Worm (Caenorhabditis elegans) whole organism, late embryonic: ENCODE data around the gene htrl-1.

Experiments used
- C08G9.2 ChIP-seq: sonication (generic microtip); optimal IDR thresholded peaks from 2 replicates; lab custom pipeline; 2016; ENCODE audit warnings: mild to moderate bottlenecking, missing genetic modification characterization, moderate library complexity, missing compliant biosample characterization
- C38D4.7 ChIP-seq: fragments of 200-800 bp; sonication (Bioruptor generic); optimal IDR thresholded peaks from 2 replicates; lab custom pipeline; 2018; ENCODE audit warnings: mild to moderate bottlenecking, missing genetic modification characterization, moderate library complexity, missing compliant biosample characterization
- F13H6.1 ChIP-seq: sonication (generic microtip); optimal IDR thresholded peaks from 2 replicates; lab custom pipeline; 2016; ENCODE audit warnings: missing genetic modification characterization, missing compliant biosample characterization
- K02D7.2 ChIP-seq: sonication (generic microtip); optimal IDR thresholded peaks from 2 replicates; lab custom pipeline; 2017; ENCODE audit warnings: mild to moderate bottlenecking, missing genetic modification characterization, missing compliant biosample characterization
- T23F11.4 ChIP-seq: fragments of 200-800 bp; sonication (Bioruptor generic); optimal IDR thresholded peaks from 2 replicates; lab custom pipeline; 2018; ENCODE audit warnings: mild to moderate bottlenecking, missing genetic modification characterization, missing compliant biosample characterization
- Y22D7AL.16 ChIP-seq: sonication (generic microtip); optimal IDR thresholded peaks from 2 replicates; lab custom pipeline; 2016; ENCODE audit warnings: missing genetic modification characterization, missing compliant biosample characterization
- ceh-18 ChIP-seq: sonication (generic microtip); optimal IDR thresholded peaks from 2 replicates; lab custom pipeline; 2016; ENCODE audit warnings: missing genetic modification characterization, missing compliant biosample characterization
- ceh-19 ChIP-seq: fragments of 200-800 bp; sonication (Bioruptor generic); optimal IDR thresholded peaks from 2 replicates; lab custom pipeline; 2018; ENCODE audit warnings: mild to moderate bottlenecking, missing genetic modification characterization, missing compliant biosample characterization
- ceh-2 ChIP-seq: sonication (generic microtip); optimal IDR thresholded peaks from 2 replicates; lab custom pipeline; 2016; ENCODE audit warnings: missing genotype, missing genetic modification characterization, missing compliant biosample characterization
- ceh-31 ChIP-seq: sonication (generic microtip); optimal IDR thresholded peaks from 2 replicates; lab custom pipeline; 2016; ENCODE audit warnings: missing genetic modification characterization, missing compliant biosample characterization
- ceh-45 ChIP-seq: fragments of 200-800 bp; sonication (Bioruptor generic); IDR thresholded peaks from 2 replicates; pipeline ENCODE4 v1.3.6; 2022; ENCODE audit warnings: missing genetic modification reagents, missing genetic modification characterization, missing compliant biosample characterization
- ceh-48 ChIP-seq: sonication (generic microtip); optimal IDR thresholded peaks from 2 replicates; lab custom pipeline; 2016; ENCODE audit warnings: missing genetic modification characterization, inconsistent platforms, missing compliant biosample characterization
- dmd-4 ChIP-seq: sonication (generic microtip); optimal IDR thresholded peaks from 2 replicates; lab custom pipeline; 2016; ENCODE audit warnings: borderline replicate concordance, missing genetic modification characterization, missing compliant biosample characterization
- elt-2 ChIP-seq: sonication (generic microtip); optimal IDR thresholded peaks from 2 replicates; lab custom pipeline; 2016; ENCODE audit warnings: missing genetic modification reagents, missing genetic modification characterization, missing compliant biosample characterization
- elt-4 ChIP-seq: sonication (generic microtip); optimal IDR thresholded peaks from 2 replicates; lab custom pipeline; 2016; ENCODE audit warnings: missing genetic modification characterization, missing compliant biosample characterization
- ets-4 ChIP-seq: sonication (generic microtip); optimal IDR thresholded peaks from 2 replicates; lab custom pipeline; 2016; ENCODE audit warnings: missing genetic modification characterization, missing compliant biosample characterization
- eyg-1 ChIP-seq: sonication (generic microtip); optimal IDR thresholded peaks from 2 replicates; lab custom pipeline; 2016; ENCODE audit warnings: missing genotype, missing genetic modification characterization, missing compliant biosample characterization
- fkh-6 ChIP-seq: sonication (generic microtip); optimal IDR thresholded peaks from 2 replicates; lab custom pipeline; 2016; ENCODE audit warnings: missing genetic modification characterization, missing compliant biosample characterization
- gmeb-2 ChIP-seq: sonication (generic microtip); optimal IDR thresholded peaks from 2 replicates; lab custom pipeline; 2016; ENCODE audit warnings: missing genetic modification characterization, inconsistent platforms, missing compliant biosample characterization
- hlh-13 ChIP-seq: fragments of 200-800 bp; sonication (Bioruptor generic); optimal IDR thresholded peaks from 2 replicates; lab custom pipeline; 2018; ENCODE audit warnings: mild to moderate bottlenecking, missing genetic modification characterization, missing compliant biosample characterization
- hlh-30 ChIP-seq: sonication (generic microtip); optimal IDR thresholded peaks from 2 replicates; lab custom pipeline; 2017; ENCODE audit warnings: antibody characterized with exemption, missing genetic modification characterization, missing compliant biosample characterization; ENCODE audit not compliant: insufficient read depth
- hlh-8 ChIP-seq: sonication (generic microtip); optimal IDR thresholded peaks from 2 replicates; lab custom pipeline; 2016; ENCODE audit warnings: missing genotype, missing genetic modification characterization, missing compliant biosample characterization
- nhr-11 ChIP-seq: fragments of 150-350 bp; optimal IDR thresholded peaks from 2 replicates; lab custom pipeline; 2014; ENCODE audit warnings: missing biosample characterization, missing genetic modification characterization
- npax-4 ChIP-seq: sonication (generic microtip); optimal IDR thresholded peaks from 2 replicates; lab custom pipeline; 2016; ENCODE audit warnings: missing genetic modification characterization, missing compliant biosample characterization
- pag-3 ChIP-seq: sonication (generic microtip); optimal IDR thresholded peaks from 2 replicates; lab custom pipeline; 2016; ENCODE audit warnings: missing compliant biosample characterization, missing genetic modification characterization, borderline replicate concordance
- pat-9 ChIP-seq: fragments of 200-800 bp; sonication (Bioruptor generic); optimal IDR thresholded peaks from 2 replicates; lab custom pipeline; 2018; ENCODE audit warnings: mild to moderate bottlenecking, missing genetic modification characterization, moderate library complexity, missing compliant biosample characterization
- pax-1 ChIP-seq: fragments of 150-350 bp; optimal IDR thresholded peaks from 2 replicates; lab custom pipeline; 2014; ENCODE audit warnings: missing biosample characterization, missing genetic modification characterization
- pha-4 ChIP-seq: fragments of 150-350 bp; optimal IDR thresholded peaks from 2 replicates; lab custom pipeline; 2018; ENCODE audit warnings: missing biosample characterization, missing genetic modification reagents, missing genetic modification characterization
- pqm-1 ChIP-seq: sonication (generic microtip); optimal IDR thresholded peaks from 2 replicates; lab custom pipeline; 2016; ENCODE audit warnings: missing genetic modification characterization, missing compliant biosample characterization
- pros-1 ChIP-seq: fragments of 150-350 bp; optimal IDR thresholded peaks from 2 replicates; lab custom pipeline; 2014; ENCODE audit warnings: missing biosample characterization, missing genetic modification reagents, missing genetic modification characterization
- ref-2 ChIP-seq: sonication (generic microtip); optimal IDR thresholded peaks from 2 replicates; lab custom pipeline; 2016; ENCODE audit warnings: missing genetic modification characterization, missing compliant biosample characterization
- rnt-1 ChIP-seq: sonication (generic microtip); optimal IDR thresholded peaks from 2 replicates; lab custom pipeline; 2016; ENCODE audit warnings: missing genetic modification characterization, missing compliant biosample characterization
- sdc-2 ChIP-seq: sonication (generic microtip); optimal IDR thresholded peaks from 2 replicates; lab custom pipeline; 2016; ENCODE audit warnings: missing genotype, missing genetic modification characterization, missing compliant biosample characterization
- sox-2 ChIP-seq: fragments of 200-800 bp; sonication (Bioruptor generic); IDR thresholded peaks from 2 replicates; pipeline ENCODE4 v1.3.6; 2022; ENCODE audit warnings: missing genetic modification reagents, missing genetic modification characterization, missing compliant biosample characterization
- tbx-2 ChIP-seq: sonication (generic microtip); optimal IDR thresholded peaks from 2 replicates; lab custom pipeline; 2016; ENCODE audit warnings: missing genetic modification characterization, missing compliant biosample characterization
- tbx-7 ChIP-seq: sonication (generic microtip); optimal IDR thresholded peaks from 2 replicates; lab custom pipeline; 2016; ENCODE audit warnings: missing genotype, missing genetic modification characterization, missing compliant biosample characterization
- unc-3 ChIP-seq, 2 experiments: fragments of 200-800 bp in 1 of 2; sonication (Bioruptor generic) in 1 of 2; sonication (generic microtip) in 1 of 2; conservative IDR thresholded peaks in 1 of 2; optimal IDR thresholded peaks in 1 of 2; 2 replicates each; pipeline versions ENCODE4 v1.3.6 to Lab custom; 2016 to 2022; ENCODE audit warnings: missing compliant biosample characterization in 2 of 2, missing genetic modification characterization in 2 of 2, missing genetic modification reagents in 1 of 2
- unc-42 ChIP-seq: sonication (generic microtip); optimal IDR thresholded peaks from 2 replicates; lab custom pipeline; 2016; ENCODE audit warnings: missing genotype, missing genetic modification characterization, missing compliant biosample characterization
- unc-55 ChIP-seq: sonication (generic microtip); optimal IDR thresholded peaks from 2 replicates; lab custom pipeline; 2017; ENCODE audit warnings: missing biosample characterization, missing genetic modification reagents, missing genetic modification characterization
- zip-5 ChIP-seq: sonication (generic microtip); optimal IDR thresholded peaks from 2 replicates; lab custom pipeline; 2016; ENCODE audit warnings: missing genetic modification characterization, missing compliant biosample characterization
- ztf-16 ChIP-seq: sonication (generic microtip); optimal IDR thresholded peaks from 2 replicates; lab custom pipeline; 2017; ENCODE audit warnings: missing genetic modification characterization, missing compliant biosample characterization

htrl-1 gene

ce11 chrV:11531831-11532534 is 35.8 kb upstream of the htrl-1 start:
- no peak for TF ChIP-seq elt-4 (tag; lab: Kevin White, UChicago)
- TF ChIP-seq gmeb-2, result no peak
- no peak for TF ChIP-seq ceh-48
- TF ChIP-seq ceh-2 (tag; lab: Kevin White, UChicago), result no peak
- TF ChIP-seq ceh-31 (tag; lab: Kevin White, UChicago), result peak; percentile 44
- TF ChIP-seq pax-1 (tag; lab: Kevin White, UChicago), result no peak
- TF ChIP-seq hlh-30 (tag; lab: Kevin White, UChicago), result peak; percentile 32
- TF ChIP-seq tbx-7 (tag; lab: Kevin White, UChicago), result no peak
- TF ChIP-seq unc-55, result peak; percentile 29
- no peak for TF ChIP-seq eyg-1 (tag; lab: Kevin White, UChicago)
- peak; percentile 30 for TF ChIP-seq sdc-2
- no peak for TF ChIP-seq Y22D7AL.16 (tag; lab: Kevin White, UChicago)
- peak; percentile 55 for TF ChIP-seq tbx-2 (tag; lab: Kevin White, UChicago)
- no peak for TF ChIP-seq sox-2 (GFP tag; lab: Robert Waterston, UW)
- TF ChIP-seq ceh-18 (tag; lab: Kevin White, UChicago), result peak; percentile 96
- TF ChIP-seq unc-42 (tag; lab: Kevin White, UChicago), result no peak
- TF ChIP-seq rnt-1, result peak; percentile 55
- no peak for TF ChIP-seq K02D7.2 (tag; lab: Kevin White, UChicago)
- peak; percentile 33 for TF ChIP-seq ets-4 (tag; lab: Kevin White, UChicago)
- TF ChIP-seq zip-5 (tag; lab: Kevin White, UChicago), result no peak
- TF ChIP-seq C08G9.2 (tag; lab: Kevin White, UChicago), result peak; percentile 22
- TF ChIP-seq ztf-16 (tag; lab: Kevin White, UChicago), result peak; percentile 30
- no peak for TF ChIP-seq elt-2 (tag; lab: Kevin White, UChicago)
- TF ChIP-seq T23F11.4 (GFP tag; lab: Kevin White, UChicago), result peak; percentile 18
- TF ChIP-seq pha-4, result no peak
- TF ChIP-seq ceh-45 (GFP tag; lab: Robert Waterston, UW), result no peak
- TF ChIP-seq pqm-1, result peak; percentile 4
- TF ChIP-seq F13H6.1 (tag; lab: Kevin White, UChicago), result peak; percentile 6
- no peak for TF ChIP-seq unc-3 (GFP tag; conservative IDR thresholded peaks at IDR 0.05; lab: Robert Waterston, UW)
- no peak for TF ChIP-seq unc-3 (tag; optimal IDR thresholded peaks at IDR 0.05; lab: Kevin White, UChicago)
- TF ChIP-seq ceh-19 (GFP tag; lab: Kevin White, UChicago), result no peak
- TF ChIP-seq C38D4.7 (GFP tag; lab: Kevin White, UChicago), result no peak
- TF ChIP-seq hlh-8, result peak; percentile 92
- TF ChIP-seq dmd-4 (tag; lab: Kevin White, UChicago), result no peak
- TF ChIP-seq npax-4 (tag; lab: Kevin White, UChicago), result no peak
- TF ChIP-seq, all 69 proteins: peak for 14

DNA sequence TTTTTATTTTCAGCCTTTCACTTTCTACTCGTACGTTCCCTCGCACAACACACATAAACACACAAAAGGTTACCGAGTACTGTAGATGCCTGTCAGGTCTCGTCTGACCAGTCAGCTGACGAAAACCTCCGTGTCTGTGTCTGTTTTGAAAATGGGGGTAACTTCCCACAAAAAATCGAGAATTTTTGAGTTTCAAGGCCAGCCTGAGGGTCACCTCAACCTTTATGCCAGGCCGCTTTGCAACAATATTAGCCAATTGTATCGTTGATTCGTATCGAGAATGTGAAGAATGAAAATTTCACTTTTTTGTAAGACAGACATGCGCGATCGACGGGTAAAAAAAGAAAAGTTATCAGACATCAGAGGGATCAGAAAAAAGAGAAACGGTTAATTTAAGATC is 34.9 kb upstream of the htrl-1 start:
- TF ChIP-seq ceh-45 (GFP tag; lab: Robert Waterston, UW), result no peak
- no peak for TF ChIP-seq ets-4 (tag; lab: Kevin White, UChicago)
- no peak for TF ChIP-seq fkh-6 (tag; lab: Kevin White, UChicago)
- no peak for TF ChIP-seq pag-3 (tag; lab: Kevin White, UChicago)
- TF ChIP-seq eyg-1 (tag; lab: Kevin White, UChicago), result no peak
- TF ChIP-seq nhr-11 (tag; lab: Kevin White, UChicago), result no peak
- TF ChIP-seq K02D7.2 (tag; lab: Kevin White, UChicago), result no peak
- no peak for TF ChIP-seq T23F11.4 (GFP tag; lab: Kevin White, UChicago)
- no peak for TF ChIP-seq pros-1 (tag; lab: Kevin White, UChicago)
- TF ChIP-seq tbx-2 (tag; lab: Kevin White, UChicago), result no peak
- no peak for TF ChIP-seq pat-9
- TF ChIP-seq ref-2 (tag; lab: Kevin White, UChicago), result no peak
- TF ChIP-seq hlh-13, result no peak
- TF ChIP-seq, all 69 proteins: peak for 0
